Fruit fly (Drosophila melanogaster): ENCODE results near the gene CG15019.

DNA sequence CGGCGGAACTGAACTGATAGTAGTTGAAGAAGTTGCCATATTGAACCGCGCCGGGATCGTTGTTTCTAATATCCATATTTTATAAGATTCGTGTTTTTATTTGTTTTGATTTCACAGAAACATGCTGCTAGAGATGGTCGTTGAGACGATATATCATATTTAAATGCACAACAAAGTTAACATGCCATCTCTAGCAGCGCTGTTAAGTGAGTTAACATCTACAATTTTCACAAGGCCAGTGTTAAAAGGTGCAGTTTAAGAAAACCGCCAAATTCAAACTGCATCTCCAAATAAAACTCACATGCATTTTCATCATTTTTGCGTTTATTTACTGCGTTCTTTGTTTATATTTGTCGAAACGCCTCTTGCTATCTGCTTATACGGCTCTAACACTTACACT is 38.5 kb downstream of the CG15019 start, which contains the start of gene CG11342:
- no peak for TF ChIP-seq Dfd (GFP tag; optimal IDR thresholded peaks at IDR 0.05)
- TF ChIP-seq Hr78 (GFP tag; optimal IDR thresholded peaks at IDR 0.05) = no peak
- TF ChIP-seq usp (GFP tag; optimal IDR thresholded peaks at IDR 0.05) = no peak
- TF ChIP-seq CG9705 (GFP tag; optimal IDR thresholded peaks at IDR 0.05) = no peak
- TF ChIP-seq foxo (GFP tag; optimal IDR thresholded peaks at IDR 0.05) = peak in 1 of 2 experiments; percentile 43
- TF ChIP-seq tai (GFP tag; optimal IDR thresholded peaks at IDR 0.05) = peak; percentile 77

All from whole organism, wandering third instar larva.